Worm (Caenorhabditis elegans): Measurements from ENCODE around the gene M04B2.7.

DNA sequence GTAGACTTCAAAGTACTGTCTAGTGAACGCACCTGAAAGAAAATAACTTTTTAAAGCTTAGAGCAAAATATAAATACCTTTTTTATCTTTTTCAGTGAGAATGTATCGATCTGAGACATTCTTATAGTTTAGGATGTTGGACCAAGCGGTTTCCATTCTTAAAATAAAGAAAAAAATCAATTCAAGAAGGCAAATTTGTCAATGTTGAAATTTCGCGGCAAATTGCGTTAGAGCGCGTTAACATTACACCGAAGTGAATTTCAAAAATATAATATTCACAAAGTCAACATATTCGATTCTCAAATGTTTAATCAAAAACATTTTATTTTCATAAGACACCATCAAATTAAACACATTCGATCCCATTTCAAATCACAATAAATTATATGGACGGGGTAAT lies 13.1 kb upstream of the M04B2.7 start, which contains the start of gene F12F6.7:
- TF ChIP-seq him-1 (tag; optimal IDR thresholded peaks at IDR 0.05): no peak
- no peak for TF ChIP-seq dao-5 (tag; optimal IDR thresholded peaks at IDR 0.05)
- no peak for TF ChIP-seq W03F9.2 (tag; optimal IDR thresholded peaks at IDR 0.05)
